Fruit fly (Drosophila melanogaster) whole organism, pupa: ENCODE data around the gene mtgo.

Experiments used
- CG10348 ChIP-seq: fragments of 200-800 bp; sonication (Bioruptor generic); IDR thresholded peaks from 2 replicates; pipeline ENCODE4 v1.3.6; 2022; ENCODE audit warnings: missing biosample characterization, missing genetic modification characterization
- CG12605 ChIP-seq: fragments of 200-800 bp; sonication (Bioruptor generic); IDR thresholded peaks from 2 replicates; pipeline ENCODE4 v1.3.6; 2022; ENCODE audit warnings: missing biosample characterization, missing genetic modification characterization
- CG13204 ChIP-seq: fragments of 200-800 bp; sonication (Bioruptor generic); optimal IDR thresholded peaks from 2 replicates; lab custom pipeline; 2018; ENCODE audit warnings: missing biosample characterization, mild to moderate bottlenecking, missing genetic modification characterization, moderate library complexity
- CG14655 ChIP-seq: fragments of 200-800 bp; sonication (Bioruptor generic); optimal IDR thresholded peaks from 3 replicates; lab custom pipeline; 2017; ENCODE audit warnings: mild to moderate bottlenecking, missing biosample characterization, missing genetic modification reagents, missing genetic modification characterization
- CG15710 ChIP-seq: fragments of 200-800 bp; sonication (Bioruptor generic); optimal IDR thresholded peaks from 2 replicates; lab custom pipeline; 2018; ENCODE audit warnings: missing biosample characterization, mild to moderate bottlenecking, missing genetic modification characterization, moderate library complexity
- CG17806 ChIP-seq: fragments of 200-800 bp; sonication (Bioruptor generic); optimal IDR thresholded peaks from 2 replicates; lab custom pipeline; 2018; ENCODE audit warnings: missing biosample characterization, mild to moderate bottlenecking, missing genetic modification characterization, moderate library complexity
- CG32121 ChIP-seq: fragments of 200-800 bp; sonication (Bioruptor generic); IDR thresholded peaks from 2 replicates; pipeline ENCODE4 v1.3.6; 2022; ENCODE audit warnings: missing biosample characterization, missing genetic modification characterization
- CG34367 ChIP-seq: fragments of 200-800 bp; sonication (Bioruptor generic); optimal IDR thresholded peaks from 2 replicates; lab custom pipeline; 2018; ENCODE audit warnings: missing biosample characterization, mild to moderate bottlenecking, missing genetic modification characterization
- CG4496 ChIP-seq: fragments of 200-800 bp; sonication (Bioruptor generic); IDR thresholded peaks from 3 replicates; pipeline ENCODE4 v1.3.6; 2022; ENCODE audit warnings: missing biosample characterization, missing genetic modification characterization
- CG8159 ChIP-seq: fragments of 200-800 bp; sonication (Bioruptor generic); optimal IDR thresholded peaks from 3 replicates; lab custom pipeline; 2018; ENCODE audit warnings: missing biosample characterization, mild to moderate bottlenecking, missing genetic modification characterization, moderate library complexity
- CG8301 ChIP-seq: fragments of 200-800 bp; sonication (Bioruptor generic); optimal IDR thresholded peaks from 2 replicates; lab custom pipeline; 2018; ENCODE audit warnings: missing biosample characterization, mild to moderate bottlenecking, missing genetic modification characterization
- CG9948 ChIP-seq: fragments of 200-800 bp; sonication (Bioruptor generic); optimal IDR thresholded peaks from 2 replicates; lab custom pipeline; 2018; ENCODE audit warnings: missing biosample characterization, mild to moderate bottlenecking, missing genetic modification characterization, moderate library complexity
- D1 ChIP-seq: fragments of 200-800 bp; sonication (Bioruptor generic); optimal IDR thresholded peaks from 2 replicates; lab custom pipeline; 2018; ENCODE audit warnings: missing biosample characterization, mild to moderate bottlenecking, missing genetic modification characterization, moderate library complexity
- EcR ChIP-seq: fragments of 200-800 bp; sonication (Bioruptor generic); optimal IDR thresholded peaks from 3 replicates; lab custom pipeline; 2019; ENCODE audit warnings: missing biosample characterization, missing genetic modification characterization, mild to moderate bottlenecking, moderate library complexity, missing genetic modification reagents
- Ets98B ChIP-seq: fragments of 200-800 bp; sonication (Bioruptor generic); IDR thresholded peaks from 2 replicates; pipeline ENCODE4 v1.3.6; 2022; ENCODE audit warnings: missing biosample characterization, missing genetic modification characterization
- Pif1A ChIP-seq: fragments of 200-800 bp; sonication (Bioruptor generic); optimal IDR thresholded peaks from 3 replicates; lab custom pipeline; 2016; ENCODE audit warnings: missing biosample characterization, missing genetic modification characterization
- Pif1B ChIP-seq: fragments of 200-800 bp; sonication (Bioruptor generic); optimal IDR thresholded peaks from 3 replicates; lab custom pipeline; 2016; ENCODE audit warnings: missing biosample characterization, missing genetic modification characterization
- Snoo ChIP-seq: fragments of 200-800 bp; sonication (Bioruptor generic); optimal IDR thresholded peaks from 3 replicates; lab custom pipeline; 2017; ENCODE audit warnings: missing biosample characterization, mild to moderate bottlenecking, missing genetic modification characterization, inconsistent platforms
- fd96Ca ChIP-seq: fragments of 200-800 bp; sonication (Bioruptor generic); IDR thresholded peaks from 3 replicates; pipeline ENCODE4 v1.3.6; 2022; ENCODE audit warnings: missing biosample characterization, missing genetic modification characterization
- gl ChIP-seq: fragments of 200-800 bp; sonication (Bioruptor generic); optimal IDR thresholded peaks from 2 replicates; lab custom pipeline; 2018; ENCODE audit warnings: missing biosample characterization, mild to moderate bottlenecking, missing genetic modification characterization
- rn ChIP-seq: fragments of 200-800 bp; sonication (Bioruptor generic); IDR thresholded peaks from 2 replicates; pipeline ENCODE4 v1.3.6; 2022; ENCODE audit warnings: missing biosample characterization, missing genetic modification characterization

Gene mtgo

DNA sequence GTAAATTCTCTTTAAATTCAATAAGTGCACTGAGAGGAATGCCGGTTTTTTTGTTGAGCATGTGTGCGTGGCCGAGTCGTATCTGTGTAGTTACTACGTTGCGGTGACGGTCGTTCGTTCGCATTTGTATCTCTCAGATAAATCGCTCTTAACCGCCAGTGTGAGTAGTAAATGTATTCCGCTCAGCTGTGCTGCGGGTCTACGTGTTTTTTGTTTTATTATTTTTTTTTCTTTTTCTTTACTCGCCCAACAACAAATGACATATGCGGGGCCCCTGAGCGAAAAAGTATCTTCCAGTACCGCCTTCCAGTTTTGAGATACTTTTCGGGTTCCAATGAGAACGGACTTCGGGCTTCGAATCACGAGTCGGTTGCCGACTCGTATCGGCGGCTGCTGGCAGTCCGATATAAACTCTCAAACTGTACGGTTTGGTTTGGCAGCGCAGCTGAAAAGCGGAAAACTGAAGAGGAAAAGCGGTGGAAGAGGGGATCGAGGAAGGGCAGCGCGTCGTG lies 56.8 kb downstream of the mtgo start:
- peak; percentile 91 for TF ChIP-seq CG9948 (tag; lab: Kevin White, UChicago)
- peak; percentile 97 for TF ChIP-seq EcR (GFP tag; lab: Kevin White, UChicago)
- TF ChIP-seq D1 (tag; lab: Kevin White, UChicago): peak; percentile 76
- peak; percentile 99 for TF ChIP-seq gl
- TF ChIP-seq Snoo: peak; percentile 91
- peak; percentile 96 for TF ChIP-seq Ets98B (GFP tag; lab: Robert Waterston, UW)
- TF ChIP-seq CG8301: peak; percentile 86
- TF ChIP-seq fd96Ca (GFP tag; lab: Robert Waterston, UW): peak; percentile 96; the same call in 2 of the 3 replicates
- peak; percentile 99 for TF ChIP-seq CG12605 (GFP tag; lab: Robert Waterston, UW)
- peak; percentile 92 for TF ChIP-seq CG8159
- TF ChIP-seq Pif1A (GFP tag; lab: Kevin White, UChicago): peak; percentile 99
- TF ChIP-seq rn (GFP tag; lab: Robert Waterston, UW): peak; percentile 84
- peak; percentile 96 for TF ChIP-seq Pif1B (GFP tag; lab: Kevin White, UChicago)
- TF ChIP-seq CG32121 (GFP tag; lab: Robert Waterston, UW): peak; percentile 95
- peak; percentile 98 for TF ChIP-seq CG4496 (GFP tag; lab: Robert Waterston, UW)
- peak; percentile 94 for TF ChIP-seq CG34367 (tag; lab: Kevin White, UChicago)
- TF ChIP-seq CG15710 (tag; lab: Kevin White, UChicago): peak; percentile 96
- peak; percentile 90 for TF ChIP-seq CG14655 (GFP tag; lab: Kevin White, UChicago)
- peak; percentile 93 for TF ChIP-seq CG17806 (tag; lab: Kevin White, UChicago)
- peak; percentile 99 for TF ChIP-seq CG13204 (GFP tag; lab: Kevin White, UChicago)
- TF ChIP-seq CG10348 (GFP tag; lab: Robert Waterston, UW): no peak

dm6 chr2L:16602305-16602704 lies 57.5 kb downstream of the mtgo start:
- TF ChIP-seq rn (GFP tag; lab: Robert Waterston, UW): no peak
- no peak for TF ChIP-seq Snoo
- TF ChIP-seq gl: peak; percentile 53
- TF ChIP-seq CG8301: peak; percentile 42
- peak; percentile 39 for TF ChIP-seq CG15710 (tag; lab: Kevin White, UChicago)
- TF ChIP-seq CG34367 (tag; lab: Kevin White, UChicago): peak; percentile 30
- peak; percentile 23 for TF ChIP-seq CG14655 (GFP tag; lab: Kevin White, UChicago)
- TF ChIP-seq Pif1B (GFP tag; lab: Kevin White, UChicago): no peak
- TF ChIP-seq CG4496 (GFP tag; lab: Robert Waterston, UW): peak; percentile 73
- TF ChIP-seq Ets98B (GFP tag; lab: Robert Waterston, UW): no peak
- no peak for TF ChIP-seq fd96Ca (GFP tag; lab: Robert Waterston, UW)
- peak; percentile 18 for TF ChIP-seq CG17806 (tag; lab: Kevin White, UChicago)
- TF ChIP-seq CG13204 (GFP tag; lab: Kevin White, UChicago): no peak
- peak; percentile 36 for TF ChIP-seq Pif1A (GFP tag; lab: Kevin White, UChicago)
- no peak for TF ChIP-seq EcR (GFP tag; lab: Kevin White, UChicago)
- TF ChIP-seq CG12605 (GFP tag; lab: Robert Waterston, UW): peak; percentile 61; the same call in 1 of the 2 replicates
- no peak for TF ChIP-seq CG10348 (GFP tag; lab: Robert Waterston, UW)
- no peak for TF ChIP-seq D1 (tag; lab: Kevin White, UChicago)
- TF ChIP-seq CG8159: peak; percentile 11
- no peak for TF ChIP-seq CG32121 (GFP tag; lab: Robert Waterston, UW)
- peak; percentile 26 for TF ChIP-seq CG9948 (tag; lab: Kevin White, UChicago)
- TF ChIP-seq, all 21 proteins: peak for 11

DNA sequence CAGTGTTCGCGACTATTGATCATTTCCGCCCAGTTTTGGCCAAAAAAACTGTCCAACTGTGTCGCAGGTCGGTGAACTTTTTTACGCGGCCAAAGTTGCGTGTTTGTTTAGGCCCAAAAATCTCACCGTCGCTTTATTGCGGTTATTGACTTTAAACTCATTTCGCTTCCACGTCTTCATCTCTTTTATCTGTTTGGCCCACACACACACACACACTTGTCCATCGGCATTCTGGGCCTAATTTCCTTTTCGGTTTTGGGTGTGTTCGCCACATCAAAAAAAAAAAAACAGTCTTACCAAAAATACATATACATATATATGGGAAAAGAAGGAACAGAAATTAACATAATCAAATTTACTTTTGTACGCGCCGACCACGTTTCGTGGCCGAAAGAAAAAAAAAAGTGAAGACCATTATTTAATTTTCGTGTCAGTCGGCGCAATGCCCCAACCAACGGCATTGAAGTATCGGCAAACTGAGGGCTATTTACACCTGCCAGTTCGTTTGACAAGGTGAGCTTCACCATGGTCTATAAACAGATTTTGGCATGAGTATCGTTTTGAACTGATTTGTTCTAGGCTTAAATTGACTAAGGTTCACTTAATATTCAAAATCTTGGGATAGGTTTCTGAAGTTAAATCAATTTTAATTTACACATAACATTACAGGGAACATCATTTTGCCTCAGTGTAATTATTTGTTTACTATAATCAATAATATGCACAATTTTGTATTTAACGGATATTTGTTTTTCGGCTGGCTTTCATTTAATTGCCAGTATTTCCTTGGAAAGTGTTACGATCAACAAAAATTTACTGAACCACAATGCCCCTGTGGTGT lies 60.4 kb downstream of the mtgo start, which contains the start of gene CG31815:
CG31815 (plus strand) TSS at position 791 of the 841 bp plus-strand sequence.
- TF ChIP-seq CG10348 (GFP tag; lab: Robert Waterston, UW) (no peak), gl (no peak), Snoo (no peak), CG13204 (GFP tag; lab: Kevin White, UChicago) (no peak), Ets98B (GFP tag; lab: Robert Waterston, UW) (no peak)

- no peak for TF ChIP-seq CG32121 (GFP tag; lab: Robert Waterston, UW)
- TF ChIP-seq CG34367 (tag; lab: Kevin White, UChicago): no peak
- TF ChIP-seq Pif1A (GFP tag; lab: Kevin White, UChicago): no peak
- TF ChIP-seq CG10348 (GFP tag; lab: Robert Waterston, UW): no peak
- TF ChIP-seq CG14655 (GFP tag; lab: Kevin White, UChicago): no peak
- no peak for TF ChIP-seq CG8301
- no peak for TF ChIP-seq Pif1B (GFP tag; lab: Kevin White, UChicago)
- no peak for TF ChIP-seq EcR (GFP tag; lab: Kevin White, UChicago)
- no peak for TF ChIP-seq fd96Ca (GFP tag; lab: Robert Waterston, UW)
- no peak for TF ChIP-seq D1 (tag; lab: Kevin White, UChicago)
- TF ChIP-seq CG12605 (GFP tag; lab: Robert Waterston, UW): no peak
- TF ChIP-seq CG15710 (tag; lab: Kevin White, UChicago): no peak
- TF ChIP-seq CG4496 (GFP tag; lab: Robert Waterston, UW): no peak
Measured at dm6 chr2L:16607070-16607469, 62.3 kb downstream of the mtgo start, which contains the start of gene CG4631. Gene CG4631 (plus strand): TSS chr2L:16607370.

- no peak for TF ChIP-seq rn (GFP tag; lab: Robert Waterston, UW)
- no peak for TF ChIP-seq Pif1B (GFP tag; lab: Kevin White, UChicago)
- TF ChIP-seq CG17806 (tag; lab: Kevin White, UChicago): no peak
- TF ChIP-seq CG14655 (GFP tag; lab: Kevin White, UChicago): no peak
- TF ChIP-seq CG10348 (GFP tag; lab: Robert Waterston, UW): no peak
- TF ChIP-seq CG13204 (GFP tag; lab: Kevin White, UChicago): no peak
- TF ChIP-seq CG32121 (GFP tag; lab: Robert Waterston, UW): no peak
- no peak for TF ChIP-seq CG4496 (GFP tag; lab: Robert Waterston, UW)
Measured at dm6 chr2L:16616282-16616681, 71.5 kb downstream of the mtgo start.
